Worm (Caenorhabditis elegans): ENCODE data around the gene gck-1.

ce11 chrV:8938445-8938844 lies 9.2 kb upstream of the gck-1 start:
- TF ChIP-seq nhr-28 (tag; optimal IDR thresholded peaks at IDR 0.05) (no peak), ZK546.5 (tag; optimal IDR thresholded peaks at IDR 0.05) (no peak), zag-1 (tag; optimal IDR thresholded peaks at IDR 0.05) (no peak), aly-2 (tag; optimal IDR thresholded peaks at IDR 0.05) (no peak)
